Worm (Caenorhabditis elegans): ENCODE data around the gene ets-4.

ce11 chrX:6509813-6510212, 8.9 kb upstream of the ets-4 start:
- no peak for TF ChIP-seq W03F9.2 (tag; optimal IDR thresholded peaks at IDR 0.05)
- no peak for TF ChIP-seq him-1 (tag; optimal IDR thresholded peaks at IDR 0.05)

Data from whole organism, L4/young adult.